Fruit fly (Drosophila melanogaster): ENCODE results near the gene Oatp33Ea.

Oatp33Ea gene

DNA sequence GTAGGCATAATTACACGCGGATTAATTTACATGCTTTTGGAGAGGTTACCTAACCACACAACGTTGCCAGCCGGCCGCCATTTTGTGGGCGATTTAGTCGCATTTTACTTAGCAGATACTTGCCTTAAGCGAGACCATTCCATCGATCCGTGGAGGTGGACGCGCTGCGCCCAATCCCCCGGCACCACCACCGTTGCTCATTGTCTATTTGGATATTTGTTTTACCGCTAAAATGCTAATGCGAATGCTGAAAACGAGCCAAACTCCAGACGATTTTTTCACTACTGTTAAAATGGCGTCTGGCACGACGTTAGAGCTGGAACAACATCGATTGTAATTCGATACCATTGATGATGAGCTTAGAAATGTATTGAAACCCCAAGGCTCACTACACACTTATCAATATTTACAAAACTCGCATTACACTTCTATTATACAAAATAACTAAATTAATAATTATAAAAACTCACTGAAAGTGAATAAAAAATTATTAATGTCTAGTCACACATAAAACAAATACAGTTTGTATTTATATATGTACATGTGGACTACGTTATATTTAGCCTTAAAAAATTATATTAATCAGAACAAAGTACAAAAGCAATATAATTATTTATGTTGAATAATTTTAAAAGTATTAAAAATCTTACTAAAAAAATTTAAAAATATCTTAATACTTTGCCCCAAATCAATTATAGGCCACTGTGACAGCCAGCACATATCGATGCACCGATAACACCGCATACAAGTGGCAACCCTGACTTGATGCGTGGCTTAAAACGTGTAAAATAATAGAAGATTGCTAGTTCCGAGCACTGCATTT is 11.8 kb downstream of the Oatp33Ea start, which contains the start of gene eRF3 (continued):
- TF ChIP-seq gro (GFP tag; optimal IDR thresholded peaks at IDR 0.05) (no peak), oc (tag; optimal IDR thresholded peaks at IDR 0.05) (peak; percentile 48), CoRest (tag; optimal IDR thresholded peaks at IDR 0.05) (peak; percentile 92), dysf (GFP tag; IDR thresholded peaks at IDR 0.05) (peak; percentile 86; the same call in 2 of the 3 replicates), Drgx (GFP tag; IDR thresholded peaks at IDR 0.05) (peak; percentile 27; the same call in 1 of the 2 replicates), row (GFP tag; IDR thresholded peaks at IDR 0.05) (peak; percentile 85), CG6272 (GFP tag; IDR thresholded peaks at IDR 0.05) (peak; percentile 78), en (GFP tag; optimal IDR thresholded peaks at IDR 0.05) (no peak), unpg (GFP tag; optimal IDR thresholded peaks at IDR 0.05) (peak; percentile 76), CG2202 (tag; optimal IDR thresholded peaks at IDR 0.05) (peak; percentile 31), Dip3 (GFP tag; optimal IDR thresholded peaks at IDR 0.05) (no peak), ssp (GFP tag; IDR thresholded peaks at IDR 0.05) (peak; percentile 72), ac (GFP tag; optimal IDR thresholded peaks at IDR 0.05) (no peak), CG11723 (GFP tag; optimal IDR thresholded peaks at IDR 0.05) (peak; percentile 51), H15 (GFP tag; IDR thresholded peaks at IDR 0.05) (peak; percentile 43; the same call in 1 of the 3 replicates), Ravus (GFP tag; IDR thresholded peaks at IDR 0.05) (peak; percentile 27), Hr51 (GFP tag; optimal IDR thresholded peaks at IDR 0.05) (peak in 1 of 2 experiments; percentile 88), CG18599 (GFP tag; optimal IDR thresholded peaks at IDR 0.05) (peak; percentile 46), ken (GFP tag; IDR thresholded peaks at IDR 0.05) (peak; percentile 49), CG2129 (GFP tag; IDR thresholded peaks at IDR 0.05; ENCODE audit: partially characterized antibody) (peak; percentile 22; the same call in 1 of the 2 replicates), bab2 (GFP tag; optimal IDR thresholded peaks at IDR 0.05) (peak; percentile 14), CG32532 (GFP tag; IDR thresholded peaks at IDR 0.05) (peak; percentile 82), ase (GFP tag; IDR thresholded peaks at IDR 0.05) (peak; percentile 42; the same call in 2 of the 3 replicates), CG3847 (GFP tag; IDR thresholded peaks at IDR 0.05) (peak; percentile 78), CG7745 (tag; optimal IDR thresholded peaks at IDR 0.05) (no peak), CG15073 (GFP tag; optimal IDR thresholded peaks at IDR 0.05) (no peak), cg (GFP tag; optimal IDR thresholded peaks at IDR 0.05) (no peak), CG2712 (tag; optimal IDR thresholded peaks at IDR 0.05) (peak; percentile 91), dm (GFP tag; optimal IDR thresholded peaks at IDR 0.05) (peak; percentile 81), CG13775 (GFP tag; optimal IDR thresholded peaks at IDR 0.05) (peak; percentile 88), CG8290 (GFP tag; optimal IDR thresholded peaks at IDR 0.05) (peak; percentile 8), CG8290 (tag; optimal IDR thresholded peaks at IDR 0.05) (peak in 1 of 2 experiments; percentile 64), CG10209 (GFP tag; optimal IDR thresholded peaks at IDR 0.05) (peak; percentile 79), CG15479 (GFP tag; optimal IDR thresholded peaks at IDR 0.05) (no peak), Elba2 (GFP tag; optimal IDR thresholded peaks at IDR 0.05) (peak; percentile 27), MESR4 (GFP tag; optimal IDR thresholded peaks at IDR 0.05) (peak; percentile 98), stc (GFP tag; IDR thresholded peaks at IDR 0.05) (peak; percentile 54; the same call in 1 of the 2 replicates), CG6683 (GFP tag; optimal IDR thresholded peaks at IDR 0.05) (peak; percentile 64), Vsx1 (GFP tag; optimal IDR thresholded peaks at IDR 0.05) (peak; percentile 21), ab (GFP tag; optimal IDR thresholded peaks at IDR 0.05) (no peak), CG6654 (GFP tag; optimal IDR thresholded peaks at IDR 0.05) (no peak), Dip2 (GFP tag; IDR thresholded peaks at IDR 0.05) (no peak), emc (GFP tag; optimal IDR thresholded peaks at IDR 0.05) (no peak), CG13287 (GFP tag; IDR thresholded peaks at IDR 0.05; ENCODE audit: partially characterized antibody) (peak; percentile 45; the same call in 1 of the 2 replicates), CG2199 (GFP tag; IDR thresholded peaks at IDR 0.05) (no peak), Abd-B (GFP tag; optimal IDR thresholded peaks at IDR 0.05) (peak; percentile 81), tup (GFP tag; optimal IDR thresholded peaks at IDR 0.05) (no peak), CG7357 (GFP tag; IDR thresholded peaks at IDR 0.05) (peak; percentile 78), chinmo (GFP tag; IDR thresholded peaks at IDR 0.05; ENCODE audit: partially characterized antibody) (peak; percentile 80; the same call in 1 of the 4 replicates)
